Fruit fly (Drosophila melanogaster) whole organism, embryonic: ENCODE results near the gene ss.

Experiments used
- Awh ChIP-seq: fragments of 200-800 bp; sonication (Bioruptor generic); IDR thresholded peaks from 2 replicates; pipeline ENCODE4, ENCODE4 v1.3.6; 2022; ENCODE audit warnings: missing biosample characterization, missing genetic modification characterization
- CG10959 ChIP-seq: fragments of 200-800 bp; sonication (Bioruptor generic); IDR thresholded peaks from 2 replicates; pipeline ENCODE4 v1.3.6; 2022; ENCODE audit warnings: missing biosample characterization, missing genetic modification characterization
- CG12104 ChIP-seq: fragments of 200-800 bp; sonication (Bioruptor generic); optimal IDR thresholded peaks from 3 replicates; lab custom pipeline; 2016; ENCODE audit warnings: missing biosample characterization, missing genetic modification characterization
- CG12155 ChIP-seq: fragments of 200-800 bp; sonication (Bioruptor generic); optimal IDR thresholded peaks from 3 replicates; lab custom pipeline; 2016; ENCODE audit warnings: missing biosample characterization, missing genetic modification characterization
- CG12942 ChIP-seq: fragments of 200-800 bp; sonication (Bioruptor generic); optimal IDR thresholded peaks from 3 replicates; lab custom pipeline; 2016; ENCODE audit warnings: missing biosample characterization, missing genetic modification characterization
- CG13287 ChIP-seq: fragments of 200-800 bp; sonication (Bioruptor generic); IDR thresholded peaks from 2 replicates; pipeline ENCODE4 v1.3.6; 2022; ENCODE audit warnings: missing biosample characterization, missing genetic modification characterization; ENCODE audit not compliant: partially characterized antibody
- CG13775 ChIP-seq: fragments of 200-800 bp; sonication (Bioruptor generic); optimal IDR thresholded peaks from 3 replicates; lab custom pipeline; 2017; ENCODE audit warnings: missing biosample characterization, mild to moderate bottlenecking, missing genetic modification characterization
- CG14014 ChIP-seq: fragments of 200-800 bp; sonication (Bioruptor generic); IDR thresholded peaks from 2 replicates; pipeline ENCODE4 v1.3.6; 2022; ENCODE audit warnings: missing biosample characterization, missing genetic modification characterization
- CG15696 ChIP-seq: fragments of 200-800 bp; sonication (Bioruptor generic); optimal IDR thresholded peaks from 2 replicates; lab custom pipeline; 2019; ENCODE audit warnings: missing biosample characterization, mild to moderate bottlenecking, missing genetic modification characterization, moderate library complexity
- CG31365 ChIP-seq: fragments of 200-800 bp; sonication (Bioruptor generic); optimal IDR thresholded peaks from 2 replicates; lab custom pipeline; 2018; ENCODE audit warnings: missing biosample characterization, mild to moderate bottlenecking, missing genetic modification characterization
- CG32532 ChIP-seq: fragments of 200-800 bp; sonication (Bioruptor generic); IDR thresholded peaks from 2 replicates; pipeline ENCODE4 v1.3.6; 2022; ENCODE audit warnings: missing biosample characterization, missing genetic modification characterization
- CG4424 ChIP-seq: fragments of 200-800 bp; sonication (Bioruptor generic); optimal IDR thresholded peaks from 3 replicates; lab custom pipeline; 2016; ENCODE audit warnings: missing biosample characterization, missing genetic modification characterization
- CG4617 ChIP-seq: fragments of 200-800 bp; sonication (Bioruptor generic); optimal IDR thresholded peaks from 3 replicates; lab custom pipeline; 2016; ENCODE audit warnings: missing biosample characterization, missing genetic modification characterization, borderline replicate concordance
- CG4820 ChIP-seq: fragments of 200-800 bp; sonication (Bioruptor generic); optimal IDR thresholded peaks from 3 replicates; lab custom pipeline; 2016; ENCODE audit warnings: missing biosample characterization, missing genetic modification characterization
- CG7556 ChIP-seq: fragments of 200-800 bp; sonication (Bioruptor generic); optimal IDR thresholded peaks from 2 replicates; lab custom pipeline; 2017; ENCODE audit warnings: missing biosample characterization, mild to moderate bottlenecking, missing genetic modification characterization
- CG7928 ChIP-seq: fragments of 200-800 bp; sonication (Bioruptor generic); optimal IDR thresholded peaks from 2 replicates; lab custom pipeline; 2017; ENCODE audit warnings: missing biosample characterization, mild to moderate bottlenecking, missing genetic modification characterization
- CG8281 ChIP-seq: fragments of 200-800 bp; sonication (Bioruptor generic); optimal IDR thresholded peaks from 2 replicates; lab custom pipeline; 2018; ENCODE audit warnings: missing biosample characterization, mild to moderate bottlenecking, missing genetic modification characterization, moderate library complexity
- CG9215 ChIP-seq: fragments of 200-800 bp; sonication (Bioruptor generic); IDR thresholded peaks from 2 replicates; pipeline ENCODE4 v1.3.6; 2022; ENCODE audit warnings: missing biosample characterization, missing genetic modification characterization
- CG9437 ChIP-seq: fragments of 200-800 bp; sonication (Bioruptor generic); optimal IDR thresholded peaks from 2 replicates; lab custom pipeline; 2018; ENCODE audit warnings: missing biosample characterization, mild to moderate bottlenecking, missing genetic modification characterization
- Dbx ChIP-seq: fragments of 200-800 bp; sonication (Bioruptor generic); IDR thresholded peaks from 3 replicates; pipeline ENCODE4 v1.3.6; 2022; ENCODE audit warnings: missing biosample characterization, missing genetic modification characterization
- Dfd ChIP-seq, 2 experiments: fragments of >200 bp; optimal IDR thresholded peaks; 2 replicates each; lab custom pipeline; 2017; ENCODE audit warnings: missing biosample characterization in 2 of 2, missing genetic modification characterization in 2 of 2
- Dip2 ChIP-seq: fragments of 200-800 bp; sonication (Bioruptor generic); IDR thresholded peaks from 2 replicates; pipeline ENCODE4 v1.3.6; 2022; ENCODE audit warnings: missing biosample characterization, missing genetic modification characterization
- E2f2 ChIP-seq: fragments of 200-800 bp; sonication (Bioruptor generic); IDR thresholded peaks from 2 replicates; pipeline ENCODE4 v1.3.6; 2022; ENCODE audit warnings: missing biosample characterization, missing genetic modification characterization
- Eip74EF ChIP-seq, 2 experiments: fragments of 200-800 bp in 1 of 2; fragments of >200 bp in 1 of 2; sonication (Bioruptor generic) in 1 of 2; optimal IDR thresholded peaks; 2 replicates each; lab custom pipeline; 2017 to 2019; ENCODE audit warnings: missing biosample characterization in 2 of 2, missing genetic modification characterization in 2 of 2, mild to moderate bottlenecking in 1 of 2, moderate library complexity in 1 of 2
- Fer1 ChIP-seq: fragments of 200-800 bp; sonication (Bioruptor generic); optimal IDR thresholded peaks from 2 replicates; lab custom pipeline; 2017; ENCODE audit warnings: missing biosample characterization, mild to moderate bottlenecking, missing genetic modification characterization
- HLH4C ChIP-seq: fragments of 200-800 bp; sonication (Bioruptor generic); IDR thresholded peaks from 3 replicates; pipeline ENCODE4 v1.3.6; 2022; ENCODE audit warnings: missing biosample characterization, missing genetic modification characterization; ENCODE audit not compliant: partially characterized antibody
- Hey ChIP-seq: fragments of 200-800 bp; sonication (Bioruptor generic); optimal IDR thresholded peaks from 3 replicates; lab custom pipeline; 2018; ENCODE audit warnings: missing biosample characterization, mild to moderate bottlenecking, missing genetic modification characterization
- Meics ChIP-seq: fragments of 200-800 bp; sonication (Bioruptor generic); optimal IDR thresholded peaks from 2 replicates; lab custom pipeline; 2017; ENCODE audit warnings: missing biosample characterization, mild to moderate bottlenecking, missing genetic modification characterization
- Nf-YA ChIP-seq: fragments of 200-800 bp; sonication (Bioruptor generic); IDR thresholded peaks from 2 replicates; pipeline ENCODE4 v1.3.6; 2022; ENCODE audit warnings: missing biosample characterization, missing genetic modification characterization
- Opbp ChIP-seq: fragments of 200-800 bp; sonication (Bioruptor generic); IDR thresholded peaks from 3 replicates; pipeline ENCODE4 v1.3.6; 2022; ENCODE audit warnings: missing biosample characterization, missing genetic modification characterization; ENCODE audit not compliant: partially characterized antibody
- Pdp1 ChIP-seq, 2 experiments: fragments of 200-800 bp; sonication (Bioruptor generic); optimal IDR thresholded peaks; 3 replicates each; lab custom pipeline; 2016; ENCODE audit warnings: missing biosample characterization in 2 of 2, missing genetic modification characterization in 2 of 2, mild to moderate bottlenecking in 1 of 2, moderate library complexity in 1 of 2
- Poxn ChIP-seq: fragments of 200-800 bp; sonication (Bioruptor generic); IDR thresholded peaks from 2 replicates; pipeline ENCODE4 v1.3.6; 2022; ENCODE audit warnings: missing biosample characterization, missing genetic modification characterization
- Sox100B ChIP-seq: fragments of 200-800 bp; sonication (Bioruptor generic); optimal IDR thresholded peaks from 3 replicates; lab custom pipeline; 2018; ENCODE audit warnings: missing biosample characterization, mild to moderate bottlenecking, missing genetic modification characterization
- ash1 ChIP-seq: fragments of 200-800 bp; sonication (Bioruptor generic); optimal IDR thresholded peaks from 2 replicates; lab custom pipeline; 2018; ENCODE audit warnings: missing biosample characterization, mild to moderate bottlenecking, missing genetic modification characterization
- bab2 ChIP-seq: fragments of 200-800 bp; sonication (Bioruptor generic); optimal IDR thresholded peaks from 2 replicates; lab custom pipeline; 2016; ENCODE audit warnings: missing biosample characterization, missing genetic modification characterization
- bbx ChIP-seq: fragments of 200-800 bp; sonication (Bioruptor generic); IDR thresholded peaks from 2 replicates; pipeline ENCODE4 v1.3.6; 2022; ENCODE audit warnings: missing biosample characterization, missing genetic modification characterization; ENCODE audit not compliant: partially characterized antibody
- crc ChIP-seq: fragments of 200-800 bp; sonication (Bioruptor generic); optimal IDR thresholded peaks from 2 replicates; lab custom pipeline; 2016; ENCODE audit warnings: missing biosample characterization, missing genetic modification characterization
- crp ChIP-seq, 2 experiments: fragments of 200-800 bp; sonication (Bioruptor generic); optimal IDR thresholded peaks; 2 replicates in 1 of 2; 3 replicates in 1 of 2; lab custom pipeline; 2017; ENCODE audit warnings: missing biosample characterization in 2 of 2, missing genetic modification characterization in 2 of 2, mild to moderate bottlenecking in 1 of 2, moderate library complexity in 1 of 2
- disco-r ChIP-seq: fragments of 200-800 bp; sonication (Bioruptor generic); optimal IDR thresholded peaks from 2 replicates; lab custom pipeline; 2016; ENCODE audit warnings: missing biosample characterization, missing genetic modification characterization
- dm ChIP-seq: fragments of 200-800 bp; sonication (Bioruptor generic); optimal IDR thresholded peaks from 3 replicates; lab custom pipeline; 2016; ENCODE audit warnings: missing biosample characterization, missing genetic modification characterization
- eve ChIP-seq, 2 experiments: fragments of >200 bp; optimal IDR thresholded peaks; 2 replicates each; lab custom pipeline; 2017; ENCODE audit warnings: missing biosample characterization in 2 of 2, missing genetic modification characterization in 2 of 2
- fu2 ChIP-seq: fragments of 200-800 bp; sonication (Bioruptor generic); optimal IDR thresholded peaks from 2 replicates; lab custom pipeline; 2016; ENCODE audit warnings: missing biosample characterization, missing genetic modification characterization
- grau ChIP-seq: fragments of 200-800 bp; optimal IDR thresholded peaks from 3 replicates; lab custom pipeline; 2019; ENCODE audit warnings: missing biosample characterization, mild to moderate bottlenecking, missing genetic modification characterization, moderate library complexity
- gsb-n ChIP-seq: fragments of 200-800 bp; sonication (Bioruptor generic); optimal IDR thresholded peaks from 3 replicates; lab custom pipeline; 2018; ENCODE audit warnings: missing biosample characterization, mild to moderate bottlenecking, missing genetic modification characterization
- kni ChIP-seq: fragments of 200-800 bp; sonication (Bioruptor generic); optimal IDR thresholded peaks from 3 replicates; lab custom pipeline; 2017; ENCODE audit warnings: mild to moderate bottlenecking, missing biosample characterization, missing genetic modification reagents, missing genetic modification characterization
- lab ChIP-seq: fragments of 200-800 bp; sonication (Bioruptor generic); optimal IDR thresholded peaks from 3 replicates; lab custom pipeline; 2017; ENCODE audit warnings: missing biosample characterization, missing genetic modification characterization, mild to moderate bottlenecking, moderate library complexity, missing genetic modification reagents
- luna ChIP-seq: fragments of 200-800 bp; sonication (Bioruptor generic); optimal IDR thresholded peaks from 2 replicates; lab custom pipeline; 2016; ENCODE audit warnings: missing biosample characterization, missing genetic modification characterization
- pnt ChIP-seq: fragments of 200-800 bp; sonication (Bioruptor generic); optimal IDR thresholded peaks from 3 replicates; lab custom pipeline; 2016; ENCODE audit warnings: missing biosample characterization, missing genetic modification characterization
- pros ChIP-seq: fragments of 200-800 bp; sonication (Bioruptor generic); optimal IDR thresholded peaks from 3 replicates; lab custom pipeline; 2019; ENCODE audit warnings: missing biosample characterization, mild to moderate bottlenecking, missing genetic modification characterization, moderate library complexity
- sens ChIP-seq: fragments of 200-800 bp; sonication (Bioruptor generic); peaks from one replicate; lab custom pipeline; 2016; ENCODE audit warnings: missing biosample characterization, missing genetic modification characterization
- seq ChIP-seq: fragments of 200-800 bp; sonication (Bioruptor generic); IDR thresholded peaks from 2 replicates; pipeline ENCODE4 v1.3.6; 2022; ENCODE audit warnings: missing biosample characterization, missing genetic modification characterization
- sob ChIP-seq: fragments of 200-800 bp; sonication (Bioruptor generic); IDR thresholded peaks from 2 replicates; pipeline ENCODE4 v1.3.6; 2022; ENCODE audit warnings: missing biosample characterization, missing genetic modification characterization

ss gene

DNA sequence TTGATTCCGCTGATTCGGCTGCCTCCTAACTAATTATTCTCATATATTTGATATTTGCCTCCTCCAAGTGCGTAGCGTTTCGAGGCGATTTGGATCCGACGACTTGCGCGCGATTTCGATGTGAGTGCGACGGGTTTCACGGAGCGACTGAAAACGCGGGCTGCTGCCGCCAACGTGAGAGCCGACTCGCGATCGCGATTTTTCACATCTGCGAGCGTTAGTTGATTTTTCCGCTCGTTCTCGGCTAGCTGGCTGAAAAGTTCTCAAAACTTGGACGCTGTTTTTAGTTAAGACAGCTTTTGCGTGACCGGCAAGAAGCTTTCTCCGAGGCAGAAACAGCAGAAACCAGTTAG lies 46.7 kb downstream of the ss start, which contains the start of gene CG10311 (continued):
- TF ChIP-seq sob (0 out of 2 replicates have a peak, but pooled peaks have one; percentile 32), CG12942 (GFP tag; lab: Kevin White, UChicago) (no peak), Dip2 (GFP tag; lab: Robert Waterston, UW) (no peak), CG9437 (GFP tag; lab: Kevin White, UChicago) (no peak), seq (GFP tag; lab: Robert Waterston, UW) (no peak), CG9215 (GFP tag; lab: Robert Waterston, UW) (no peak), Hey (tag; lab: Kevin White, UChicago) (no peak), CG4424 (GFP tag; lab: Kevin White, UChicago) (no peak), fu2 (no peak), sens (no peak), disco-r (GFP tag; lab: Kevin White, UChicago) (no peak), CG13287 (GFP tag; lab: Robert Waterston, UW) (peak; percentile 55; the same call in 1 of the 2 replicates), Opbp (no peak), pros (GFP tag; lab: Kevin White, UChicago) (no peak), Poxn (no peak), gsb-n (tag; lab: Kevin White, UChicago) (no peak), CG7928 (GFP tag; lab: Kevin White, UChicago) (no peak), dm (GFP tag; lab: Kevin White, UChicago) (no peak), CG4617 (GFP tag; lab: Kevin White, UChicago) (no peak), CG4820 (GFP tag; lab: Kevin White, UChicago) (no peak), Sox100B (GFP tag; lab: Kevin White, UChicago) (no peak), CG12155 (GFP tag; lab: Kevin White, UChicago) (no peak), eve (GFP tag; optimal IDR thresholded peaks at IDR 0.05; lab: Kevin White, UChicago) (no peak), Fer1 (GFP tag; lab: Kevin White, UChicago) (peak; percentile 36), grau (tag; lab: Kevin White, UChicago) (no peak), E2f2 (GFP tag; lab: Robert Waterston, UW) (no peak), crc (no peak), ash1 (GFP tag; lab: Kevin White, UChicago) (no peak), bbx (GFP tag; lab: Robert Waterston, UW) (no peak), luna (GFP tag; lab: Kevin White, UChicago) (no peak), CG13775 (no peak), Nf-YA (GFP tag; lab: Robert Waterston, UW) (no peak), CG14014 (GFP tag; lab: Robert Waterston, UW) (no peak), Eip74EF (GFP tag; optimal IDR thresholded peaks at IDR 0.05; lab: Kevin White, UChicago) (no peak), CG32532 (peak; percentile 17; the same call in 1 of the 2 replicates), kni (GFP tag; lab: Kevin White, UChicago) (no peak), lab (GFP tag; lab: Kevin White, UChicago) (no peak), CG15696 (tag; lab: Kevin White, UChicago) (no peak), Awh (GFP tag; lab: Robert Waterston, UW) (no peak), CG31365 (no peak), Dfd (GFP tag; optimal IDR thresholded peaks at IDR 0.05; lab: Kevin White, UChicago) (no peak), CG12104 (no peak), Pdp1 (GFP tag; optimal IDR thresholded peaks at IDR 0.05; lab: Kevin White, UChicago) (no peak), Dbx (GFP tag; lab: Robert Waterston, UW) (0 out of 3 replicates have a peak, but pooled peaks have one; percentile 30), Meics (GFP tag; lab: Kevin White, UChicago) (peak; percentile 1), CG10959 (no peak), bab2 (GFP tag; lab: Kevin White, UChicago) (no peak), HLH4C (GFP tag; lab: Robert Waterston, UW) (no peak), crp (GFP tag; optimal IDR thresholded peaks at IDR 0.05; lab: Kevin White, UChicago) (no peak), pnt (GFP tag; lab: Kevin White, UChicago) (no peak), CG7556 (no peak), CG8281 (tag; lab: Kevin White, UChicago) (no peak)
